Worm (Caenorhabditis elegans) whole organism, dauer: ENCODE measurements around the gene F36G3.3.

Experiments used
- unc-62 ChIP-seq: sonication (generic microtip); optimal IDR thresholded peaks from 2 replicates; lab custom pipeline; 2017; ENCODE audit warnings: missing biosample characterization, missing genetic modification reagents, missing genetic modification characterization

F36G3.3 gene

DNA sequence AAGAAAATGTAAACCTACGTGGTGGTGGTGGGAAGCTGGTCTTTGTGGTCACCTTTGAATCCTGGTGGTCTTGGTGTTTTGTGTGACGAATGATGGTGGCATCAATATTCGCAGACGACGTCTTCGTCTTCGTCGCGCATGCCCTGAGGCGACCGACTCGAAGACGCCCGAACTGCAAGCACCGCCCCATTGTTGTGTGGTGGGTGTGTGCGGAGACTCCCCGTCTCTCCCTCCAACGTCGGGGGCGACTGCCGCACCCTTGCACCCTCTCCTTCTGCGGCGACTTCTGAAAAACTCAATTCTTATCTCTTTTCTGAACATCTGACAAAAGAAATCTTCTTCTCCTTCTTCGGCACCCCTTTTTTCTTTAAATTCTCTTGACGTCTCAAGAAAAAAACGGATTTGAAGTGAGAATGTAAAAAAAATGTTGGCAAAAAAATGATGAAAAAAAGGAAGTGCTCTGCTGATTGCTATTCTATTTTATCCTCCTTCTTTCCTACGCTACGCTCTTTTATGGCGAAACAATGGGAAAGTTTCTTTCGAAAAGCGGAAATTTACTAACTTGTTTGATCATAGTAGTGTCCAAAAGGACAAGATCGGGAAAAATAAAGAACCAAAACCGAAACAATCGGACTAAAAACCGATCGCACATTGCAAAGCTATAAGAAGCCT is 8.9 kb downstream of the F36G3.3 start, which contains the start of gene lgc-47:
Gene lgc-47, minus strand, starts transcription at position 286 of the 672 bp plus-strand sequence.
- no peak for TF ChIP-seq unc-62 (GFP tag; lab: Kevin White, UChicago)

DNA sequence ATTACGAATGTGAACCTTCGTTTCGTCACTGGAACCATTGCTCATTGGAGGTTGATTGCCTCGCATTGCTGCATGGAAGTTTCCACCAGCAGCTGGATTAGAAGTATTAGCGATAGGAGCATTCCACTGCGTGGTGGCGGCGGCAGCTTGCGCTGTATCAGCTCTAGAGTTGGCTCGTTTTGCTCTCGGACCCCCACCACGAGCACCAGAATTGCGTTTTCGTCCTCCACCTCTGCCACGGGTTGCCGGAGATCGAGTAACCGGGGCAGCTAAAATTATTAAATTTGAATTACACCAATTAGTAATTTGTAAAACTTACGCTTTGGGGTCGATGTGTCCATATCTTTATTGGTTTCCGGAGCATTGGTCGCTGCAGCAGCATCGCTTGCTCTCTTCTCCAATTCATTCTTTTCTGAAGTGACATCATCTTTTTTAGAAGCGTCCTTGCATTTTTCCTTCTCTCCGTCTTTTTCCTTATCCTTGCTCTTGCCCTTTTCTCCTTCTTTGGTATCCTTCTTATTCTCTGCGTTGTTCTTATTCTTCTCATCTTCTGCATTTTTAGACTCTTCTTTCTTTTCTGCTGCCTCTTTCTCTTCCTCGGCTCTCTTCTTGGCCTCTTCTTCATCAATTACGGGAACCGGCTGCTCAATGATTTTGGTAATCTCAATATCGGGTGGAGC is 15.6 kb downstream of the F36G3.3 start:
- no peak for TF ChIP-seq unc-62 (GFP tag; lab: Kevin White, UChicago)

ce11 chrX:9822173-9822572 is 23.5 kb downstream of the F36G3.3 start, which contains the start of gene dpy-22:
TSS of gene dpy-22 (minus strand) at chrX:9822273.
- no peak for TF ChIP-seq unc-62 (GFP tag; lab: Kevin White, UChicago)

- no peak for TF ChIP-seq unc-62 (GFP tag; lab: Kevin White, UChicago)
These were observed 24.1 kb downstream of the F36G3.3 start for ce11 chrX:9822606-9823264.

DNA sequence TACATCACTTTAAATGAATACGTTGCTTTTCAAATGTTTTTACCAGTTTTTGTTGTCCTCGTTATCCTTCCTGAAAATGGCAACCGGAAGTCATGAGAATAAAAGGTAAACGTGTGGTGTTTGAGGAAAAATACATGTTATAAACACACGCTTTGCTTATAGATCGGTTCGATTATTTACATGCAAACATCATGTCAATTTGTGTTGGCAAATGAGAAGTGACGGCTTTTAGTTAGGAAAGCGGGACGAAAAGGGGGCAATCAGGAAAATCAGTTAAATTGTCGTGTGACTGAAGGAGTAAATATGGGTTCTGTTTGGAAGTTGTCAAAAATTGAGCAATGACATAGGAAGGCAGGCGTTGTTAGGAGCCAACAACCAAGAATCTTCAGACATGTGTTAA is 32.6 kb downstream of the F36G3.3 start, which contains the start of gene rrc-1:
Gene rrc-1, minus strand, starts transcription at position 74 of the 400 bp plus-strand sequence.
- TF ChIP-seq unc-62 (GFP tag; lab: Kevin White, UChicago), result no peak

- TF ChIP-seq unc-62 (GFP tag; lab: Kevin White, UChicago), result no peak
These were observed 33.7 kb downstream of the F36G3.3 start for ce11 chrX:9832370-9832769.

ce11 chrX:9837989-9838541 is 39.4 kb downstream of the F36G3.3 start, which contains the start of gene ipla-2:
TSS of gene ipla-2 (minus strand) at chrX:9838039.
- no peak for TF ChIP-seq unc-62 (GFP tag; lab: Kevin White, UChicago)

- TF ChIP-seq unc-62 (GFP tag; lab: Kevin White, UChicago), result no peak
These were observed 42.2 kb downstream of the F36G3.3 start for ce11 chrX:9840864-9841263.

DNA sequence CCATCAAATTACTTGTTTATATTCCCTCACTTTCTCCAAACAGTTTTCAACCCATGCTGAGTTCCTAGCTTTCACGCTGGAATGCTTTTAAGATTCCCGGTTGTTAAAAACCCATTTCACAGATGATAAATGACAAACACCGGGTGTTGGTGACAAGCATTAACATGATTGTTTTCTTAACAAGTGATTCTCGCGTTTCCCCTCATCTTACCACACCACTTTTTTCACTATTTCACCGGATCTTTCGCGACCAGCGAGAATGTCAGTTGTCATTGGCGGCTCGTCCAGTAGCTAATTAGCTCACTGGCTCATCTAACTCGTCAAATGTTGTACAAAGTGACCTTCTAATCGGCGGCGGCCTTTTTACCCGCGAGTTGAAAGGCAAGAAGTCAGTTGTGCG is 43.5 kb downstream of the F36G3.3 start:
- no peak for TF ChIP-seq unc-62 (GFP tag; lab: Kevin White, UChicago)

DNA sequence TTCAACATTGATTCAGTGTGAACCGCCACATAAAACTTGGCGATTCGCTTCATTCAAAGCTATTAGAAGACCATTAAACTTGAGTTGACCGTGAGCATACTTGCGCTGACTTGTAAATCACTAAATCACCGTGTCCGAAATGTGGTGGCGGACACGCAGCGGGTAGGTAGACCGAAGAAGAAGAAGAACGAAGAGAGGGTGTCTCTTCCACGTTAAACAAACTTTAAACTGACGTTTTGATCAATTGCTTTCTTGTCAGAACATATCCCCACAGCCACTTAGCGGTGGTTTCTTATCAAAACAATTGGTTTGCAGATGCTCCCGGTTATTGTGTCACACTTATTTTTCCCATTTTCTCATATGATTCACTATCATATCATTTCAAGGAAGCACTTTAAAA is 44.9 kb downstream of the F36G3.3 start:
- no peak for TF ChIP-seq unc-62 (GFP tag; lab: Kevin White, UChicago)

DNA sequence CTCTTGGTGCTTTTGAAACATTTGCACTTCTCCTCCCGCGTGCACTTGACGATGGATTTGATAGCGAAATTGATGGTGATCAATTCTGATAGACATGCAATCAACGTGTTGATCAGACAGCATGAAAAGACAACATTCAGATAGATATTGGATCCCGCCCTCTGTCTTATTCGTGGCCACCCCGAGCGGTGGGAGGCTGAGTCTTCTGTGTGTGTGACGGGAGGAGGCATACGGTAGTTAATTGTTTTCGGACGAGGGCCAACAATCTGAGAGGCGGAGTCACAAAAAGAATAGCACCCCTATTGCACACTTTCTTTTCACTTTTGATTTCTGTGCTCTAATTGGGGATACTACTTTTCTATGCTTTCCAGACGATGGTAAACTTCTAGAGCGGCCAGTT is 47.3 kb downstream of the F36G3.3 start:
- TF ChIP-seq unc-62 (GFP tag; lab: Kevin White, UChicago), result no peak

DNA sequence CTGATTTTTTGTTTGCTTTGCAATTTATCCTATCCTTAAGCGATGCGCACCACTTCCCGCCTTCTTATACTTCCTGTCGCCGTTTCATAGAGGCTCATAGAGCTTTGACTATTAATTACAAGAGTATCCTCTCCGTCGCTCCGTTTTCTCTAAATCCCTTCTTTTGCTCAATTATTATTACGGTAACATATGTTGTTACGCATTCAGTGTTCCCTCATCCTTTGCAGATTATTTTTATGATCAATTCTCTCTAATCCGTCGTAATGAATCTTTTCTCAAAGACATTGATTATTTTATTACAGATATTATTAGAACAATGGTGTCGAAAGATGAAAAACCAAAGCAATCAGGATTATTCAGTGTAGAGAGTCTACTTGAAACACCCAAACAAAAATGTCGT is 48.3 kb downstream of the F36G3.3 start, which contains the start of gene vab-15:
Gene vab-15, plus strand, starts transcription at position 301 of the 400 bp plus-strand sequence.
- TF ChIP-seq unc-62 (GFP tag; lab: Kevin White, UChicago), result no peak

DNA sequence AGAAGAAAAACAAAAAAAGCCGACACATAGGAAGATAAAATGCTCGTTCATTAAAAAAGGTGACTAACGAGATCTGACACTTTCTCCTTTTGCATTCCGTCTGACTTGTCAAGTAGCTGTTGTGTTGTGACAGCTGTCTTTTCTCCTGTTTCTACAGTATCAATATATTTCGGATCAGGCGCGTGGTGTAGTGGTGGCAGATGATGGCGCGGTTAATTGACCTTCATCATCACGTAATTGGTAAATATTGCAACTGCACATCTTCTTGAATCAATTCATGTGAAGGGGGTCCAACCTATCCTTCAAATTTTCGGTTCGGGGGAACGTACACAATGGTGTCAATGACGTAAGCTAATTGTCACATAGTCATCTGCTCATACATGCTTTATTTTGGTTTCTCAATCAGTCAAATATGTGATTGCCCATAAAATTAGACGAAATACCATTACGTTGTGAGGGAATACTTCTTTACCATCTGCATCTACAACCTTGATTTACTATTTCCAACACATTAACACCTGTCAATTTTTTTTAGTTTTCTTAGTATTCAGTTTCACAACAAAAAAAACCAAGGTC is 49.7 kb downstream of the F36G3.3 start:
- TF ChIP-seq unc-62 (GFP tag; lab: Kevin White, UChicago), result no peak

DNA sequence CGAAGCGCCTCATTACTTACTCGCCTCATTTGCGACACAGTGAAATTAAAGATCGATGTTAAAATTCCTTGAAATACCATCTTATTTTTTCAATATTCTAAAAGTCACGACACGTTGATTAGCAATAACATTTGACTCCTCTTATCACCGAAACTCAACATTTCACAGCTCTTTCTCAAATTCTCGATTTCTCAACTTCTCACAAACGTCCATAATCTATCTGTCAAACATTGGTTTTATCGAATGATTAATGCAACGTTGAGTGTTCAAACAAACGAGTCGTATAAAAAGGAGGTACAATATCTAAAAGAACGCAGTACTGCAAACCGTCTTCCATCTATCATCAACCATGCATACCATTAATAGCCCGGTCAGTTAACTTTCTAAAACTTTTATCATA is 51.6 kb downstream of the F36G3.3 start, which contains the start of gene lec-8:
Gene lec-8, plus strand, starts transcription at position 314 of the 400 bp plus-strand sequence.
- no peak for TF ChIP-seq unc-62 (GFP tag; lab: Kevin White, UChicago)
